Fruit fly (Drosophila melanogaster) whole organism, wandering third instar larva: ENCODE results near the gene Srg2.

ENCODE experiments used
- Hr78 ChIP-seq: fragments of >200 bp; optimal IDR thresholded peaks from 2 replicates; lab custom pipeline; 2017; ENCODE audit warnings: missing biosample characterization, missing genetic modification characterization
- OdsH ChIP-seq: fragments of 200-800 bp; sonication (Bioruptor generic); optimal IDR thresholded peaks from 2 replicates; lab custom pipeline; 2016; ENCODE audit warnings: missing biosample characterization, mild to moderate bottlenecking, missing genetic modification characterization
- br ChIP-seq: fragments of 200-800 bp; sonication (Bioruptor generic); optimal IDR thresholded peaks from 2 replicates; lab custom pipeline; 2016; ENCODE audit warnings: missing biosample characterization, missing genetic modification characterization
- dl ChIP-seq, 2 experiments: fragments of 175-275, 200-275 bp in 1 of 2; fragments of 200-275 bp in 1 of 2; sonication (Bioruptor generic); optimal IDR thresholded peaks; lab custom pipeline; 2018; ENCODE audit warnings: mild to moderate bottlenecking in 2 of 2, missing biosample characterization in 2 of 2, missing genetic modification characterization in 2 of 2, moderate library complexity in 2 of 2; ENCODE audit not compliant: partially characterized antibody in 2 of 2, insufficient read depth in 1 of 2
- fru ChIP-seq: fragments of 200-800 bp; sonication (Bioruptor generic); optimal IDR thresholded peaks from 3 replicates; lab custom pipeline; 2016; ENCODE audit warnings: missing biosample characterization, mild to moderate bottlenecking, missing genetic modification characterization
- psq ChIP-seq: fragments of 200-800 bp; sonication (Bioruptor generic); optimal IDR thresholded peaks from 3 replicates; lab custom pipeline; 2017; ENCODE audit warnings: missing biosample characterization, mild to moderate bottlenecking, missing genetic modification characterization, moderate library complexity
- rgr ChIP-seq: fragments of 200-800 bp; sonication (Bioruptor generic); optimal IDR thresholded peaks from 3 replicates; lab custom pipeline; 2016; ENCODE audit warnings: missing biosample characterization, mild to moderate bottlenecking, missing genetic modification characterization

- TF ChIP-seq rgr (GFP tag; lab: Kevin White, UChicago) (no peak), OdsH (GFP tag; lab: Kevin White, UChicago) (no peak), Hr78 (no peak), br (GFP tag; lab: Kevin White, UChicago) (no peak), psq (GFP tag; lab: Kevin White, UChicago) (no peak), fru (GFP tag; lab: Kevin White, UChicago) (no peak), dl (GFP tag; optimal IDR thresholded peaks at IDR 0.05; lab: Kevin White, UChicago; ENCODE audit: insufficient read depth in 1 of 2, partially characterized antibody in 2 of 2) (no peak)
Measured at dm6 chr3L:10092278-10092903, 5.5 kb downstream of the Srg2 start, which contains the start of gene CG32053.
